ENCODE assay signal across 1 fruit fly cellular context in the genomic region with DNA sequence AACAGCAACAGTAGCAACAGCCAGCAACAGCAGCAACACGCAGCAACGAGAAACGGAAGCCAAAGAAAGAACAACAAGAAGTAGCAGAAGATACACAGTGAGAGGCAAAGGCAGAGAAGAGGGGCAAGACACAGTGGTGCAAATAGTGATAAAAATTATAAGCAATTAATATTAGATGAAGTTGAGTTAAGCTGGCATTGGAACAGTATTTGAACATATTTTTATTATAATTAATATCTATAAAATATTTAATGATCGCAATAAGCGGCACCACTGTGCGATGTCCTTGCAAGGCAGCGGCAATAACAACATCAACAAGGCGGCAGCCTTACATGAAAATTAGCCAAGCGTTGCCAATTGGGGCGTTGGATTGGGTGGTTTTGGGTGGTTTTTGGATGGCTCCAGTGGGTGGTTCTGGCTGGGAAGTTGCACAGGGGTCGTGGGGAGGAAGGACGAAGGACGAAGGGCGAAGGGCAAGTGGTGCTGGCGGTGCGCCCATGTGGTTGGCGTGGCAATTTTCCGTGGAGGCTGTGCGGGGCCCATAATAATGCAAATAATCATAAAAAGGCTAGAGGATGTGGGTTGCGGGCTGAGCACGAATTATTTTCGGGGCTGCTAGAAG.
TF ChIP-seq lines count a peak whose summit lies in the region.

No protein-coding gene starts in this region.

TF ChIP-seq in whole organism, embryonic, 481 proteins besides CTCF, POLR2A, EP300 and RAD21 (continued from another document and continues in another):
- TF ChIP-seq Hr39 (optimal IDR thresholded peaks at IDR 0.05; lab: Kevin White, UChicago) (no peak), Fer2 (tag; optimal IDR thresholded peaks at IDR 0.05; lab: Kevin White, UChicago) (no peak), Oli (tag; optimal IDR thresholded peaks at IDR 0.05; lab: Kevin White, UChicago) (peak; percentile 31), CG13424 (tag; optimal IDR thresholded peaks at IDR 0.05; lab: Kevin White, UChicago) (peak; percentile 28), nau (GFP tag; optimal IDR thresholded peaks at IDR 0.05; lab: Kevin White, UChicago) (no peak), CG15269 (tag; optimal IDR thresholded peaks at IDR 0.05; lab: Kevin White, UChicago) (peak; percentile 59), CG4404 (GFP tag; IDR thresholded peaks at IDR 0.05; lab: Robert Waterston, UW) (peak; percentile 71), CG9932 (GFP tag; IDR thresholded peaks at IDR 0.05; lab: Robert Waterston, UW) (peak; percentile 54; the same call in 1 of the 2 replicates), Rx (GFP tag; IDR thresholded peaks at IDR 0.05; lab: Robert Waterston, UW) (0 out of 2 replicates have a peak, but pooled peaks have one; percentile 6), salm (tag; optimal IDR thresholded peaks at IDR 0.05; lab: Kevin White, UChicago) (no peak), Atf-2 (GFP tag; optimal IDR thresholded peaks at IDR 0.05; lab: Kevin White, UChicago) (no peak), fd96Cb (tag; optimal IDR thresholded peaks at IDR 0.05; lab: Kevin White, UChicago) (no peak), Ets65A (GFP tag; lab: Kevin White, UChicago) (peak; percentile 83), zen (tag; optimal IDR thresholded peaks at IDR 0.05; lab: Kevin White, UChicago) (no peak), run (tag; optimal IDR thresholded peaks at IDR 0.05; lab: Kevin White, UChicago) (no peak), CG1024 (GFP tag; IDR thresholded peaks at IDR 0.05; lab: Robert Waterston, UW) (0 out of 2 replicates have a peak, but pooled peaks have one; percentile 29), CG7372 (GFP tag; IDR thresholded peaks at IDR 0.05; lab: Robert Waterston, UW) (peak; percentile 52; the same call in 1 of the 2 replicates), Dfd (GFP tag; optimal IDR thresholded peaks at IDR 0.05; lab: Kevin White, UChicago) (no peak), CG17802 (tag; optimal IDR thresholded peaks at IDR 0.05; lab: Kevin White, UChicago) (no peak), Gug (GFP tag; IDR thresholded peaks at IDR 0.05; lab: Robert Waterston, UW) (peak; percentile 34; the same call in 1 of the 4 replicates), CG10543 (GFP tag; optimal IDR thresholded peaks at IDR 0.05; lab: Kevin White, UChicago) (no peak), Fer1 (GFP tag; optimal IDR thresholded peaks at IDR 0.05; lab: Kevin White, UChicago) (no peak), NfI (GFP tag; optimal IDR thresholded peaks at IDR 0.05; lab: Kevin White, UChicago) (peak; percentile 47), Ravus (GFP tag; IDR thresholded peaks at IDR 0.05; lab: Robert Waterston, UW) (no peak), sim (GFP tag; IDR thresholded peaks at IDR 0.05; lab: Robert Waterston, UW) (no peak), Hmr (GFP tag; optimal IDR thresholded peaks at IDR 0.05; lab: Kevin White, UChicago) (peak; percentile 75), Mes4 (GFP tag; optimal IDR thresholded peaks at IDR 0.05; lab: Kevin White, UChicago) (no peak), CG18262 (tag; optimal IDR thresholded peaks at IDR 0.05; lab: Kevin White, UChicago) (peak; percentile 52), caup (GFP tag; optimal IDR thresholded peaks at IDR 0.05; lab: Kevin White, UChicago; ENCODE audit: severe bottlenecking) (peak; percentile 48), shn (GFP tag; optimal IDR thresholded peaks at IDR 0.05; lab: Kevin White, UChicago) (no peak), tgo (GFP tag; IDR thresholded peaks at IDR 0.05; lab: Robert Waterston, UW) (peak; percentile 65), ato (GFP tag; IDR thresholded peaks at IDR 0.05; lab: Robert Waterston, UW; ENCODE audit: partially characterized antibody) (no peak), crp (GFP tag; optimal IDR thresholded peaks at IDR 0.05; lab: Kevin White, UChicago) (no peak), cg (GFP tag; optimal IDR thresholded peaks at IDR 0.05; lab: Kevin White, UChicago) (no peak), Med (GFP tag; lab: Kevin White, UChicago) (no peak), sqz (GFP tag; optimal IDR thresholded peaks at IDR 0.05; lab: Kevin White, UChicago) (no peak), Ptx1 (GFP tag; IDR thresholded peaks at IDR 0.05; lab: Robert Waterston, UW) (peak; percentile 61), Dip2 (GFP tag; IDR thresholded peaks at IDR 0.05; lab: Robert Waterston, UW) (no peak), CG14441 (GFP tag; IDR thresholded peaks at IDR 0.05; lab: Robert Waterston, UW) (peak; percentile 58; the same call in 1 of the 2 replicates), Hr3 (GFP tag; optimal IDR thresholded peaks at IDR 0.05; lab: Kevin White, UChicago) (no peak), tna (GFP tag; IDR thresholded peaks at IDR 0.05; lab: Robert Waterston, UW; ENCODE audit: partially characterized antibody) (no peak), tx (GFP tag; optimal IDR thresholded peaks at IDR 0.05; lab: Kevin White, UChicago) (no peak), CG15073 (GFP tag; optimal IDR thresholded peaks at IDR 0.05; lab: Kevin White, UChicago) (no peak), CG1602 (GFP tag; optimal IDR thresholded peaks at IDR 0.05; lab: Kevin White, UChicago) (no peak), sens (GFP tag; lab: Kevin White, UChicago) (peak; percentile 17), pum (GFP tag; optimal IDR thresholded peaks at IDR 0.05; lab: Kevin White, UChicago) (no peak), CG8924 (tag; optimal IDR thresholded peaks at IDR 0.05; lab: Kevin White, UChicago) (no peak), crol (GFP tag; IDR thresholded peaks at IDR 0.05; lab: Robert Waterston, UW) (peak; percentile 45; the same call in 1 of the 2 replicates), CG17568 (GFP tag; optimal IDR thresholded peaks at IDR 0.05; lab: Kevin White, UChicago) (no peak), knrl (GFP tag; IDR thresholded peaks at IDR 0.05; lab: Robert Waterston, UW; ENCODE audit: partially characterized antibody) (no peak), Xrp1 (GFP tag; IDR thresholded peaks at IDR 0.05; lab: Robert Waterston, UW) (peak; percentile 68), Mad (GFP tag; optimal IDR thresholded peaks at IDR 0.05; lab: Kevin White, UChicago) (no peak), CG3163 (GFP tag; optimal IDR thresholded peaks at IDR 0.05; lab: Kevin White, UChicago) (no peak), Hand (GFP tag; optimal IDR thresholded peaks at IDR 0.05; lab: Kevin White, UChicago) (peak; percentile 72), CG42726 (GFP tag; IDR thresholded peaks at IDR 0.05; lab: Robert Waterston, UW; ENCODE audit: partially characterized antibody) (no peak), CG16863 (GFP tag; optimal IDR thresholded peaks at IDR 0.05; lab: Kevin White, UChicago) (no peak), bowl (GFP tag; IDR thresholded peaks at IDR 0.05; lab: Robert Waterston, UW) (no peak), mld (GFP tag; IDR thresholded peaks at IDR 0.05; lab: Robert Waterston, UW; ENCODE audit: partially characterized antibody) (no peak), CG17328 (GFP tag; IDR thresholded peaks at IDR 0.05; lab: Robert Waterston, UW) (no peak), jumu (GFP tag; optimal IDR thresholded peaks at IDR 0.05; lab: Kevin White, UChicago) (no peak), BtbVII (GFP tag; optimal IDR thresholded peaks at IDR 0.05; lab: Kevin White, UChicago) (no peak), az2 (GFP tag; optimal IDR thresholded peaks at IDR 0.05; lab: Kevin White, UChicago) (no peak), disco-r (GFP tag; optimal IDR thresholded peaks at IDR 0.05; lab: Kevin White, UChicago) (no peak), fd64A (GFP tag; optimal IDR thresholded peaks at IDR 0.05; lab: Kevin White, UChicago) (no peak), klu (GFP tag; IDR thresholded peaks at IDR 0.05; lab: Robert Waterston, UW) (0 out of 2 replicates have a peak, but pooled peaks have one; percentile 41), kay (GFP tag; optimal IDR thresholded peaks at IDR 0.05; lab: Kevin White, UChicago) (no peak), lab (GFP tag; optimal IDR thresholded peaks at IDR 0.05; lab: Kevin White, UChicago) (peak; percentile 82), bcd (GFP tag; optimal IDR thresholded peaks at IDR 0.05; lab: Kevin White, UChicago) (peak; percentile 21), sc (optimal IDR thresholded peaks at IDR 0.05; lab: Kevin White, UChicago) (no peak), sc (GFP tag; optimal IDR thresholded peaks at IDR 0.05; lab: Kevin White, UChicago) (no peak), gce (GFP tag; IDR thresholded peaks at IDR 0.05; lab: Robert Waterston, UW) (peak; percentile 51; the same call in 1 of the 3 replicates), repo (GFP tag; optimal IDR thresholded peaks at IDR 0.05; lab: Kevin White, UChicago) (no peak), Neu2 (GFP tag; optimal IDR thresholded peaks at IDR 0.05; lab: Kevin White, UChicago; ENCODE audit: borderline replicate concordance) (no peak), zfh2 (GFP tag; optimal IDR thresholded peaks at IDR 0.05; lab: Kevin White, UChicago) (no peak), sug (tag; optimal IDR thresholded peaks at IDR 0.05; lab: Kevin White, UChicago) (no peak), CG17612 (GFP tag; IDR thresholded peaks at IDR 0.05; lab: Robert Waterston, UW) (no peak), ranshi (GFP tag; IDR thresholded peaks at IDR 0.05; lab: Robert Waterston, UW) (0 out of 2 replicates have a peak, but pooled peaks have one; percentile 34), dati (GFP tag; IDR thresholded peaks at IDR 0.05; lab: Robert Waterston, UW) (no peak), CG34376 (GFP tag; optimal IDR thresholded peaks at IDR 0.05; lab: Kevin White, UChicago) (no peak), CG7928 (GFP tag; optimal IDR thresholded peaks at IDR 0.05; lab: Kevin White, UChicago) (no peak), Asciz (GFP tag; optimal IDR thresholded peaks at IDR 0.05; lab: Kevin White, UChicago) (no peak), gsb-n (tag; optimal IDR thresholded peaks at IDR 0.05; lab: Kevin White, UChicago) (no peak), chn (GFP tag; optimal IDR thresholded peaks at IDR 0.05; lab: Kevin White, UChicago) (no peak), CG6272 (GFP tag; IDR thresholded peaks at IDR 0.05; lab: Robert Waterston, UW) (no peak), ftz-f1 (GFP tag; optimal IDR thresholded peaks at IDR 0.05; lab: Kevin White, UChicago) (no peak), HLH54F (GFP tag; optimal IDR thresholded peaks at IDR 0.05; lab: Kevin White, UChicago) (no peak), HLH3B (GFP tag; IDR thresholded peaks at IDR 0.05; lab: Robert Waterston, UW) (peak; percentile 15; the same call in 1 of the 2 replicates), ttk (GFP tag; IDR thresholded peaks at IDR 0.05; lab: Robert Waterston, UW) (0 out of 2 replicates have a peak, but pooled peaks have one; percentile 27), Nf-YA (GFP tag; IDR thresholded peaks at IDR 0.05; lab: Robert Waterston, UW) (0 out of 2 replicates have a peak, but pooled peaks have one; percentile 16), CG11247 (GFP tag; IDR thresholded peaks at IDR 0.05; lab: Robert Waterston, UW) (peak; percentile 60), CG10147 (GFP tag; optimal IDR thresholded peaks at IDR 0.05; lab: Kevin White, UChicago) (no peak), Doc2 (GFP tag; IDR thresholded peaks at IDR 0.05; lab: Robert Waterston, UW) (no peak), CG7271 (tag; optimal IDR thresholded peaks at IDR 0.05; lab: Kevin White, UChicago) (no peak), CG2120 (GFP tag; optimal IDR thresholded peaks at IDR 0.05; lab: Kevin White, UChicago) (peak; percentile 29), kni (GFP tag; optimal IDR thresholded peaks at IDR 0.05; lab: Kevin White, UChicago) (no peak), CG32772 (GFP tag; IDR thresholded peaks at IDR 0.05; lab: Robert Waterston, UW) (peak; percentile 56), CG10654 (GFP tag; optimal IDR thresholded peaks at IDR 0.05; lab: Kevin White, UChicago) (no peak), aop (GFP tag; IDR thresholded peaks at IDR 0.05; lab: Robert Waterston, UW) (no peak), D19B (GFP tag; optimal IDR thresholded peaks at IDR 0.05; lab: Kevin White, UChicago) (no peak), Dll (GFP tag; IDR thresholded peaks at IDR 0.05; lab: Robert Waterston, UW; ENCODE audit: partially characterized antibody) (no peak), nerfin-1 (tag; optimal IDR thresholded peaks at IDR 0.05; lab: Kevin White, UChicago) (no peak), Poxn (GFP tag; IDR thresholded peaks at IDR 0.05; lab: Robert Waterston, UW) (no peak), CG14860 (GFP tag; IDR thresholded peaks at IDR 0.05; lab: Robert Waterston, UW; ENCODE audit: partially characterized antibody) (no peak), CG6254 (GFP tag; optimal IDR thresholded peaks at IDR 0.05; lab: Kevin White, UChicago) (no peak), CG2712 (tag; optimal IDR thresholded peaks at IDR 0.05; lab: Kevin White, UChicago) (no peak), trem (tag; optimal IDR thresholded peaks at IDR 0.05; lab: Kevin White, UChicago) (no peak), dysf (GFP tag; IDR thresholded peaks at IDR 0.05; lab: Robert Waterston, UW) (peak; percentile 71), CG11723 (GFP tag; optimal IDR thresholded peaks at IDR 0.05; lab: Kevin White, UChicago) (no peak), Awh (GFP tag; IDR thresholded peaks at IDR 0.05; lab: Robert Waterston, UW) (peak; percentile 67; the same call in 1 of the 2 replicates), fd3F (GFP tag; optimal IDR thresholded peaks at IDR 0.05; lab: Kevin White, UChicago) (no peak), CG6791 (GFP tag; IDR thresholded peaks at IDR 0.05; lab: Robert Waterston, UW; ENCODE audit: partially characterized antibody) (no peak), CG12104 (GFP tag; optimal IDR thresholded peaks at IDR 0.05; lab: Kevin White, UChicago) (no peak), CG8388 (GFP tag; optimal IDR thresholded peaks at IDR 0.05; lab: Kevin White, UChicago) (no peak), toy (GFP tag; IDR thresholded peaks at IDR 0.05; lab: Robert Waterston, UW) (no peak), CG12219 (GFP tag; optimal IDR thresholded peaks at IDR 0.05; lab: Kevin White, UChicago) (no peak), Optix (GFP tag; IDR thresholded peaks at IDR 0.05; lab: Robert Waterston, UW) (0 out of 3 replicates have a peak, but pooled peaks have one; percentile 37), ase (GFP tag; IDR thresholded peaks at IDR 0.05; lab: Robert Waterston, UW) (no peak), corto (GFP tag; optimal IDR thresholded peaks at IDR 0.05; lab: Kevin White, UChicago) (no peak), CG5245 (GFP tag; optimal IDR thresholded peaks at IDR 0.05; lab: Kevin White, UChicago) (no peak), inv (GFP tag; IDR thresholded peaks at IDR 0.05; lab: Robert Waterston, UW; ENCODE audit: partially characterized antibody) (no peak), grn (GFP tag; optimal IDR thresholded peaks at IDR 0.05; lab: Kevin White, UChicago) (no peak), lmd (GFP tag; IDR thresholded peaks at IDR 0.05; lab: Robert Waterston, UW) (peak; percentile 52), CG6683 (GFP tag; optimal IDR thresholded peaks at IDR 0.05; lab: Kevin White, UChicago) (no peak), vvl (GFP tag; IDR thresholded peaks at IDR 0.05; lab: Robert Waterston, UW) (no peak; the same call in 1 of the 2 replicates), al (GFP tag; IDR thresholded peaks at IDR 0.05; lab: Robert Waterston, UW) (0 out of 2 replicates have a peak, but pooled peaks have one; percentile 12), CG6765 (GFP tag; optimal IDR thresholded peaks at IDR 0.05; lab: Kevin White, UChicago) (peak; percentile 10)
